Fruit fly (Drosophila melanogaster) whole organism, adult: ENCODE data around the gene Snoo.
"Not testable (repeated sequence)": the region's sequence is repeated elsewhere in the genome, so short reads cannot be mapped to it uniquely, and the experiment has no call there.

Experiments used
- CG1620 ChIP-seq: fragments of 200-800 bp; sonication (Bioruptor generic); optimal IDR thresholded peaks from 2 replicates; lab custom pipeline; 2016; ENCODE audit warnings: missing biosample characterization, missing genetic modification characterization
- CG33017 ChIP-seq: fragments of 200-800 bp; sonication (Bioruptor generic); optimal IDR thresholded peaks from 2 replicates; lab custom pipeline; 2018; ENCODE audit warnings: missing biosample characterization, mild to moderate bottlenecking, missing genetic modification characterization, moderate library complexity
- Mnt ChIP-seq: fragments of 200-800 bp; sonication (Bioruptor generic); optimal IDR thresholded peaks from 2 replicates; lab custom pipeline; 2016; ENCODE audit warnings: missing biosample characterization, mild to moderate bottlenecking, missing genetic modification characterization
- tj ChIP-seq: fragments of 200-800 bp; sonication (Bioruptor generic); optimal IDR thresholded peaks from 3 replicates; lab custom pipeline; 2017; ENCODE audit warnings: missing biosample characterization, mild to moderate bottlenecking, missing genetic modification characterization, moderate library complexity
- toe ChIP-seq: fragments of 200-800 bp; sonication (Bioruptor generic); optimal IDR thresholded peaks from 2 replicates; lab custom pipeline; 2016; ENCODE audit warnings: missing biosample characterization, missing genetic modification characterization

- TF ChIP-seq toe (GFP tag; lab: Kevin White, UChicago) (peak; percentile 14), tj (GFP tag; lab: Kevin White, UChicago) (peak; percentile 15)
- not testable (repeated sequence) for TF ChIP-seq Mnt (GFP tag; lab: Kevin White, UChicago); CG1620 (GFP tag; lab: Kevin White, UChicago); CG33017 (tag; lab: Kevin White, UChicago)
Measured at dm6 chr2L:7856380-7857127, 127.4 kb downstream of the Snoo start, which contains the start of gene lectin-28C.
